ENCODE assay signal across 1 fruit fly cellular context in the genomic region with DNA sequence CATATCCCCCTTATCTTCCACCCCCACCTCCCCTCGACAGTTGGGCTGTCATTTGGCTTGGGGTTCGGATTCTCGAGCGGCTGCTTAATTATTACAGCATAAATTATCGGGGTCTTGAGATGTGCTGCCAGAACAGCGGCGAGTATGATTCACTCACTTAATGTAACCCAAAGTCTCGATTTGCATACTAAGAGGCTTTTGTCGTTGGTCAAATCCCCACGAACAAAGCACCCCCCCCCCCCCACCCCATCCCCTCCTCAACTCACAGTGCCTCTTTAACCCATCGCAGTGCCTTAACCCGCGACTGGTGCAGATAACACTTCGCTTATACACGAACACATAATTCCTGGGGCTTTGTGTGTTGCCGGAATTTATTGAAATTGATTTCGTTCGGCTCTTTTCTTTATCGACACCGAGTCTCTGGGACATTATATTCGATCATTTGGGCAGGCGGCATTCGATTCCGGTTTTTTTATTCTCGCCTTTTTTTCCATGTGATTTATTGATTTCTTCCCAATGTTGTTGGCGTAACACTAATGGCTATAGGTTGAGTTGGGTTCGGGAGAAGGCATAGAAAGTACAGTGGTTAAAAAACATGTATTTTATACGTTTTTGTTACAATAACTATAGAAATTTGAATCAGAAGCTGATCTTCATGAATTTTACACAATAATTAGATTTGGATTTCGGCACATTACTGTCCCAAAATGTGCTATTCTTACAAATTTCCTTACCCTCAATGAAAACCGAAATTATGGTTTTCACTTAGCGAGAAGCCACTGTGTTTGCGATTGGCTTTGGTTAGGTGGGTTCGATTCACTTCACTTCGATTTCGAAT.
TF ChIP-seq lines count a peak whose summit lies in the region.

No protein-coding gene starts in this region.

TF ChIP-seq in whole organism, embryonic, 481 proteins besides CTCF, POLR2A, EP300 and RAD21 (continued from another document and continues in another):
- TF ChIP-seq CG7372 (GFP tag; IDR thresholded peaks at IDR 0.05; lab: Robert Waterston, UW) (no peak), pum (GFP tag; optimal IDR thresholded peaks at IDR 0.05; lab: Kevin White, UChicago) (peak; percentile 20), CG15073 (GFP tag; optimal IDR thresholded peaks at IDR 0.05; lab: Kevin White, UChicago) (no peak), org-1 (GFP tag; optimal IDR thresholded peaks at IDR 0.05; lab: Kevin White, UChicago) (peak; percentile 32), vvl (GFP tag; IDR thresholded peaks at IDR 0.05; lab: Robert Waterston, UW) (peak; percentile 80), tio (GFP tag; optimal IDR thresholded peaks at IDR 0.05; lab: Kevin White, UChicago) (no peak), CG2875 (GFP tag; optimal IDR thresholded peaks at IDR 0.05; lab: Kevin White, UChicago) (peak; percentile 50), bsh (GFP tag; optimal IDR thresholded peaks at IDR 0.05; lab: Kevin White, UChicago) (peak in 1 of 2 experiments; percentile 63), CG34376 (GFP tag; optimal IDR thresholded peaks at IDR 0.05; lab: Kevin White, UChicago) (no peak), Dfd (GFP tag; optimal IDR thresholded peaks at IDR 0.05; lab: Kevin White, UChicago) (no peak), Eip74EF (GFP tag; optimal IDR thresholded peaks at IDR 0.05; lab: Kevin White, UChicago) (peak in 1 of 2 experiments; percentile 10), Xrp1 (GFP tag; IDR thresholded peaks at IDR 0.05; lab: Robert Waterston, UW) (peak; percentile 69; the same call in 1 of the 2 replicates), CG10959 (GFP tag; IDR thresholded peaks at IDR 0.05; lab: Robert Waterston, UW) (peak; percentile 61; the same call in 1 of the 2 replicates), Asciz (GFP tag; optimal IDR thresholded peaks at IDR 0.05; lab: Kevin White, UChicago) (peak; percentile 35), Drgx (GFP tag; IDR thresholded peaks at IDR 0.05; lab: Robert Waterston, UW) (no peak), mld (GFP tag; IDR thresholded peaks at IDR 0.05; lab: Robert Waterston, UW; ENCODE audit: partially characterized antibody) (no peak), crol (GFP tag; IDR thresholded peaks at IDR 0.05; lab: Robert Waterston, UW) (peak; percentile 88), mam (GFP tag; optimal IDR thresholded peaks at IDR 0.05; lab: Kevin White, UChicago) (peak; percentile 14), CG3163 (GFP tag; optimal IDR thresholded peaks at IDR 0.05; lab: Kevin White, UChicago) (peak; percentile 35), CG3281 (GFP tag; optimal IDR thresholded peaks at IDR 0.05; lab: Kevin White, UChicago) (no peak), pan (optimal IDR thresholded peaks at IDR 0.05; lab: Kevin White, UChicago) (no peak), pan (GFP tag; optimal IDR thresholded peaks at IDR 0.05 in 1 of 2, IDR thresholded peaks at IDR 0.05 in 1 of 2) (no peak), CG8290 (GFP tag; optimal IDR thresholded peaks at IDR 0.05; lab: Kevin White, UChicago) (no peak), CG8290 (tag; optimal IDR thresholded peaks at IDR 0.05; lab: Kevin White, UChicago) (peak in 1 of 2 experiments; percentile 6), Meics (GFP tag; optimal IDR thresholded peaks at IDR 0.05; lab: Kevin White, UChicago) (peak; percentile 31), CG1233 (GFP tag; optimal IDR thresholded peaks at IDR 0.05; lab: Kevin White, UChicago) (peak; percentile 15), CG17829 (tag; optimal IDR thresholded peaks at IDR 0.05; lab: Kevin White, UChicago) (peak; percentile 56), CG11723 (GFP tag; optimal IDR thresholded peaks at IDR 0.05; lab: Kevin White, UChicago) (peak; percentile 6), sd (tag; optimal IDR thresholded peaks at IDR 0.05; lab: Kevin White, UChicago) (peak; percentile 79), az2 (GFP tag; optimal IDR thresholded peaks at IDR 0.05; lab: Kevin White, UChicago) (peak; percentile 72), bab2 (GFP tag; optimal IDR thresholded peaks at IDR 0.05; lab: Kevin White, UChicago) (peak; percentile 23), nom (GFP tag; optimal IDR thresholded peaks at IDR 0.05; lab: Kevin White, UChicago) (no peak), CG8478 (optimal IDR thresholded peaks at IDR 0.05; lab: Kevin White, UChicago) (no peak), PHDP (tag; optimal IDR thresholded peaks at IDR 0.05; lab: Kevin White, UChicago) (peak; percentile 22), CG10321 (GFP tag; IDR thresholded peaks at IDR 0.05; lab: Robert Waterston, UW) (no peak), Mes4 (GFP tag; optimal IDR thresholded peaks at IDR 0.05; lab: Kevin White, UChicago) (peak; percentile 35), tgo (GFP tag; IDR thresholded peaks at IDR 0.05; lab: Robert Waterston, UW) (0 out of 3 replicates have a peak, but pooled peaks have one; percentile 39), CG13894 (tag; optimal IDR thresholded peaks at IDR 0.05; lab: Kevin White, UChicago) (no peak), CG1832 (GFP tag; optimal IDR thresholded peaks at IDR 0.05; lab: Kevin White, UChicago) (no peak), lbe (GFP tag; optimal IDR thresholded peaks at IDR 0.05; lab: Kevin White, UChicago) (no peak), pnt (GFP tag; optimal IDR thresholded peaks at IDR 0.05; lab: Kevin White, UChicago) (peak; percentile 7), kni (GFP tag; optimal IDR thresholded peaks at IDR 0.05; lab: Kevin White, UChicago) (peak; percentile 84), CG11247 (GFP tag; IDR thresholded peaks at IDR 0.05; lab: Robert Waterston, UW) (no peak), CG8388 (GFP tag; optimal IDR thresholded peaks at IDR 0.05; lab: Kevin White, UChicago) (peak; percentile 52), CG33557 (GFP tag; optimal IDR thresholded peaks at IDR 0.05; lab: Kevin White, UChicago) (peak; percentile 49), otp (GFP tag; IDR thresholded peaks at IDR 0.05; lab: Robert Waterston, UW) (0 out of 3 replicates have a peak, but pooled peaks have one; percentile 4), ash1 (GFP tag; optimal IDR thresholded peaks at IDR 0.05; lab: Kevin White, UChicago) (no peak), stwl (tag; optimal IDR thresholded peaks at IDR 0.05; lab: Kevin White, UChicago) (no peak), TFAM (GFP tag; optimal IDR thresholded peaks at IDR 0.05; lab: Kevin White, UChicago) (no peak), Atf6 (GFP tag; IDR thresholded peaks at IDR 0.05; lab: Robert Waterston, UW) (no peak), ato (GFP tag; IDR thresholded peaks at IDR 0.05; lab: Robert Waterston, UW; ENCODE audit: partially characterized antibody) (no peak), Nf-YA (GFP tag; IDR thresholded peaks at IDR 0.05; lab: Robert Waterston, UW) (no peak), Hr78 (GFP tag; optimal IDR thresholded peaks at IDR 0.05; lab: Kevin White, UChicago) (peak in 1 of 2 experiments; percentile 45), chm (GFP tag; IDR thresholded peaks at IDR 0.05; lab: Robert Waterston, UW) (no peak), oc (tag; optimal IDR thresholded peaks at IDR 0.05; lab: Kevin White, UChicago) (peak; percentile 81), HLH3B (GFP tag; IDR thresholded peaks at IDR 0.05; lab: Robert Waterston, UW) (0 out of 2 replicates have a peak, but pooled peaks have one; percentile 34), CG18619 (GFP tag; optimal IDR thresholded peaks at IDR 0.05; lab: Kevin White, UChicago) (peak; percentile 30), gt (GFP tag; IDR thresholded peaks at IDR 0.05; lab: Robert Waterston, UW) (no peak), CG14710 (tag; optimal IDR thresholded peaks at IDR 0.05; lab: Kevin White, UChicago) (peak; percentile 41), repo (GFP tag; optimal IDR thresholded peaks at IDR 0.05; lab: Kevin White, UChicago) (no peak), CG3847 (GFP tag; IDR thresholded peaks at IDR 0.05; lab: Robert Waterston, UW) (no peak), Med (GFP tag; lab: Kevin White, UChicago) (peak; percentile 85), dm (GFP tag; optimal IDR thresholded peaks at IDR 0.05; lab: Kevin White, UChicago) (no peak), danr (GFP tag; IDR thresholded peaks at IDR 0.05; lab: Robert Waterston, UW) (no peak), CG10209 (GFP tag; optimal IDR thresholded peaks at IDR 0.05; lab: Kevin White, UChicago) (no peak), Sox100B (GFP tag; optimal IDR thresholded peaks at IDR 0.05; lab: Kevin White, UChicago) (peak; percentile 30), CG11696 (GFP tag; IDR thresholded peaks at IDR 0.05; lab: Robert Waterston, UW) (no peak), CG2120 (GFP tag; optimal IDR thresholded peaks at IDR 0.05; lab: Kevin White, UChicago) (peak; percentile 39), row (GFP tag; IDR thresholded peaks at IDR 0.05; lab: Robert Waterston, UW) (peak; percentile 69), CG30403 (GFP tag; optimal IDR thresholded peaks at IDR 0.05; lab: Kevin White, UChicago) (peak; percentile 5), Jarid2 (GFP tag; optimal IDR thresholded peaks at IDR 0.05; lab: Kevin White, UChicago) (no peak), CG16863 (GFP tag; optimal IDR thresholded peaks at IDR 0.05; lab: Kevin White, UChicago) (peak; percentile 50), CG6254 (GFP tag; optimal IDR thresholded peaks at IDR 0.05; lab: Kevin White, UChicago) (peak; percentile 9), ind (GFP tag; optimal IDR thresholded peaks at IDR 0.05; lab: Kevin White, UChicago) (peak; percentile 15), ci (GFP tag; IDR thresholded peaks at IDR 0.05; lab: Robert Waterston, UW) (no peak), CG18599 (GFP tag; optimal IDR thresholded peaks at IDR 0.05; lab: Kevin White, UChicago) (peak; percentile 67), lilli (GFP tag; optimal IDR thresholded peaks at IDR 0.05; lab: Kevin White, UChicago) (peak; percentile 33), CG31365 (tag; optimal IDR thresholded peaks at IDR 0.05; lab: Kevin White, UChicago) (no peak), CG15514 (GFP tag; optimal IDR thresholded peaks at IDR 0.05; lab: Kevin White, UChicago) (no peak), slp2 (GFP tag; optimal IDR thresholded peaks at IDR 0.05; lab: Kevin White, UChicago) (no peak), al (GFP tag; IDR thresholded peaks at IDR 0.05; lab: Robert Waterston, UW) (no peak), bbx (GFP tag; IDR thresholded peaks at IDR 0.05; lab: Robert Waterston, UW; ENCODE audit: partially characterized antibody) (no peak), chif (GFP tag; optimal IDR thresholded peaks at IDR 0.05; lab: Kevin White, UChicago) (peak in 1 of 2 experiments; percentile 69), CG30431 (GFP tag; optimal IDR thresholded peaks at IDR 0.05; lab: Kevin White, UChicago) (peak; percentile 54), gem (tag; optimal IDR thresholded peaks at IDR 0.05; lab: Kevin White, UChicago) (peak; percentile 66), chinmo (GFP tag; IDR thresholded peaks at IDR 0.05; lab: Robert Waterston, UW; ENCODE audit: partially characterized antibody) (0 out of 4 replicates have a peak, but pooled peaks have one; percentile 79), ewg (GFP tag; optimal IDR thresholded peaks at IDR 0.05; lab: Kevin White, UChicago) (peak; percentile 39), CG9727 (GFP tag; optimal IDR thresholded peaks at IDR 0.05; lab: Kevin White, UChicago) (peak; percentile 40), Antp (GFP tag; optimal IDR thresholded peaks at IDR 0.05; lab: Kevin White, UChicago) (peak; percentile 27), CG7357 (GFP tag; IDR thresholded peaks at IDR 0.05; lab: Robert Waterston, UW) (no peak), corto (GFP tag; optimal IDR thresholded peaks at IDR 0.05; lab: Kevin White, UChicago) (no peak), odd (GFP tag; optimal IDR thresholded peaks at IDR 0.05; lab: Kevin White, UChicago) (peak; percentile 26), Hsf (GFP tag; optimal IDR thresholded peaks at IDR 0.05; lab: Kevin White, UChicago) (peak; percentile 76), zfh1 (GFP tag; IDR thresholded peaks at IDR 0.05; lab: Robert Waterston, UW) (peak; percentile 56; the same call in 2 of the 3 replicates), BtbVII (GFP tag; optimal IDR thresholded peaks at IDR 0.05; lab: Kevin White, UChicago) (peak; percentile 19), dmrt99B (tag; optimal IDR thresholded peaks at IDR 0.05; lab: Kevin White, UChicago) (peak; percentile 44), CG2889 (GFP tag; IDR thresholded peaks at IDR 0.05; lab: Robert Waterston, UW) (no peak), eve (GFP tag; optimal IDR thresholded peaks at IDR 0.05; lab: Kevin White, UChicago) (peak in 1 of 2 experiments; percentile 87), fd96Cb (tag; optimal IDR thresholded peaks at IDR 0.05; lab: Kevin White, UChicago) (peak; percentile 34), Xbp1 (GFP tag; optimal IDR thresholded peaks at IDR 0.05; lab: Kevin White, UChicago) (peak; percentile 32), Blimp-1 (GFP tag; optimal IDR thresholded peaks at IDR 0.05; lab: Kevin White, UChicago) (peak; percentile 88), abd-A (tag; optimal IDR thresholded peaks at IDR 0.05; lab: Kevin White, UChicago) (peak; percentile 70), CG2678 (tag; optimal IDR thresholded peaks at IDR 0.05; lab: Kevin White, UChicago) (peak; percentile 61), caup (GFP tag; optimal IDR thresholded peaks at IDR 0.05; lab: Kevin White, UChicago; ENCODE audit: severe bottlenecking) (no peak), CkIIα-i1 (GFP tag; IDR thresholded peaks at IDR 0.05; lab: Robert Waterston, UW) (no peak), CG2202 (tag; optimal IDR thresholded peaks at IDR 0.05; lab: Kevin White, UChicago) (peak; percentile 64), vfl (GFP tag; optimal IDR thresholded peaks at IDR 0.05; lab: Kevin White, UChicago) (no peak), grau (tag; optimal IDR thresholded peaks at IDR 0.05; lab: Kevin White, UChicago) (peak; percentile 94), Doc3 (GFP tag; IDR thresholded peaks at IDR 0.05; lab: Robert Waterston, UW; ENCODE audit: partially characterized antibody) (no peak), gcm (GFP tag; optimal IDR thresholded peaks at IDR 0.05; lab: Kevin White, UChicago) (peak; percentile 14), NfI (GFP tag; optimal IDR thresholded peaks at IDR 0.05; lab: Kevin White, UChicago) (peak; percentile 43), CG6765 (GFP tag; optimal IDR thresholded peaks at IDR 0.05; lab: Kevin White, UChicago) (no peak), CG7556 (GFP tag; optimal IDR thresholded peaks at IDR 0.05; lab: Kevin White, UChicago) (peak; percentile 61), bigmax (GFP tag; optimal IDR thresholded peaks at IDR 0.05; lab: Kevin White, UChicago) (no peak), cato (GFP tag; optimal IDR thresholded peaks at IDR 0.05; lab: Kevin White, UChicago; ENCODE audit: borderline replicate concordance) (no peak), Oli (tag; optimal IDR thresholded peaks at IDR 0.05; lab: Kevin White, UChicago) (peak; percentile 60), ase (GFP tag; IDR thresholded peaks at IDR 0.05; lab: Robert Waterston, UW) (no peak), E2f2 (GFP tag; IDR thresholded peaks at IDR 0.05; lab: Robert Waterston, UW) (no peak), CG2116 (GFP tag; optimal IDR thresholded peaks at IDR 0.05; lab: Kevin White, UChicago) (peak; percentile 8), nmo (GFP tag; optimal IDR thresholded peaks at IDR 0.05; lab: Kevin White, UChicago) (peak; percentile 54), knrl (GFP tag; IDR thresholded peaks at IDR 0.05; lab: Robert Waterston, UW; ENCODE audit: partially characterized antibody) (no peak)
